Fruit fly (Drosophila melanogaster) whole organism, embryonic: ENCODE results near the gene CG7548.

Experiments used
- CG11085 ChIP-seq: fragments of 200-800 bp; sonication (Bioruptor generic); IDR thresholded peaks from 2 replicates; pipeline ENCODE4 v1.3.6; 2022; ENCODE audit warnings: missing biosample characterization, missing genetic modification characterization
- CG12155 ChIP-seq: fragments of 200-800 bp; sonication (Bioruptor generic); optimal IDR thresholded peaks from 3 replicates; lab custom pipeline; 2016; ENCODE audit warnings: missing biosample characterization, missing genetic modification characterization
- CG13296 ChIP-seq: fragments of 200-800 bp; sonication (Bioruptor generic); optimal IDR thresholded peaks from 3 replicates; lab custom pipeline; 2018; ENCODE audit warnings: missing biosample characterization, mild to moderate bottlenecking, missing genetic modification characterization
- CG13775 ChIP-seq: fragments of 200-800 bp; sonication (Bioruptor generic); optimal IDR thresholded peaks from 3 replicates; lab custom pipeline; 2017; ENCODE audit warnings: missing biosample characterization, mild to moderate bottlenecking, missing genetic modification characterization
- CG15011 ChIP-seq: fragments of 200-800 bp; sonication (Bioruptor generic); optimal IDR thresholded peaks from 3 replicates; lab custom pipeline; 2018; ENCODE audit warnings: missing biosample characterization, mild to moderate bottlenecking, missing genetic modification characterization
- CG1529 ChIP-seq: fragments of 200-800 bp; sonication (Bioruptor generic); optimal IDR thresholded peaks from 3 replicates; lab custom pipeline; 2018; ENCODE audit warnings: missing biosample characterization, missing genetic modification characterization
- CG1602 ChIP-seq: fragments of 200-800 bp; sonication (Bioruptor generic); optimal IDR thresholded peaks from 3 replicates; lab custom pipeline; 2016; ENCODE audit warnings: missing biosample characterization, missing genetic modification characterization
- CG17361 ChIP-seq: fragments of 200-800 bp; sonication (Bioruptor generic); IDR thresholded peaks from 3 replicates; pipeline ENCODE4 v1.3.6; 2022; ENCODE audit warnings: missing biosample characterization, missing genetic modification characterization
- CG1792 ChIP-seq: fragments of 200-800 bp; sonication (Bioruptor generic); optimal IDR thresholded peaks from 2 replicates; lab custom pipeline; 2016; ENCODE audit warnings: missing biosample characterization, missing genetic modification characterization
- CG2712 ChIP-seq: fragments of 200-800 bp; optimal IDR thresholded peaks from 3 replicates; lab custom pipeline; 2019; ENCODE audit warnings: missing biosample characterization, mild to moderate bottlenecking, missing genetic modification characterization, moderate library complexity
- CG4820 ChIP-seq: fragments of 200-800 bp; sonication (Bioruptor generic); optimal IDR thresholded peaks from 3 replicates; lab custom pipeline; 2016; ENCODE audit warnings: missing biosample characterization, missing genetic modification characterization
- CG7357 ChIP-seq: fragments of 200-800 bp; sonication (Bioruptor generic); IDR thresholded peaks from 3 replicates; pipeline ENCODE4 v1.3.6; 2022; ENCODE audit warnings: missing biosample characterization, missing genetic modification characterization
- CG9215 ChIP-seq: fragments of 200-800 bp; sonication (Bioruptor generic); IDR thresholded peaks from 2 replicates; pipeline ENCODE4 v1.3.6; 2022; ENCODE audit warnings: missing biosample characterization, missing genetic modification characterization
- Dad ChIP-seq: fragments of 200-800 bp; sonication (Bioruptor generic); optimal IDR thresholded peaks from 3 replicates; lab custom pipeline; 2016; ENCODE audit warnings: missing biosample characterization, missing genetic modification characterization
- Doc3 ChIP-seq: fragments of 200-800 bp; sonication (Bioruptor generic); IDR thresholded peaks from 3 replicates; pipeline ENCODE4 v1.3.6; 2022; ENCODE audit warnings: missing biosample characterization, missing genetic modification characterization; ENCODE audit not compliant: partially characterized antibody
- Dp ChIP-seq: fragments of 200-800 bp; sonication (Bioruptor generic); optimal IDR thresholded peaks from 2 replicates; lab custom pipeline; 2018; ENCODE audit warnings: missing biosample characterization, mild to moderate bottlenecking, missing genetic modification characterization, moderate library complexity
- Ets65A ChIP-seq: fragments of 200-800 bp; sonication (Bioruptor generic); peaks from one replicate; lab custom pipeline; 2016; ENCODE audit warnings: missing biosample characterization, missing genetic modification characterization
- Hand ChIP-seq: fragments of 200-800 bp; sonication (Bioruptor generic); optimal IDR thresholded peaks from 2 replicates; lab custom pipeline; 2017; ENCODE audit warnings: mild to moderate bottlenecking, missing biosample characterization, missing genetic modification reagents, missing genetic modification characterization
- Hey ChIP-seq: fragments of 200-800 bp; sonication (Bioruptor generic); optimal IDR thresholded peaks from 3 replicates; lab custom pipeline; 2018; ENCODE audit warnings: missing biosample characterization, mild to moderate bottlenecking, missing genetic modification characterization
- Hmx ChIP-seq: fragments of 200-800 bp; sonication (Bioruptor generic); optimal IDR thresholded peaks from 2 replicates; lab custom pipeline; 2016; ENCODE audit warnings: missing biosample characterization, missing genetic modification characterization
- Hr3 ChIP-seq: fragments of 200-800 bp; sonication (Bioruptor generic); optimal IDR thresholded peaks from 3 replicates; lab custom pipeline; 2016; ENCODE audit warnings: missing biosample characterization, missing genetic modification characterization
- NC2α ChIP-seq: fragments of 200-800 bp; sonication (Bioruptor generic); optimal IDR thresholded peaks from 2 replicates; lab custom pipeline; 2016; ENCODE audit warnings: missing biosample characterization, missing genetic modification characterization
- Scr ChIP-seq: fragments of 200-800 bp; sonication (Bioruptor generic); IDR thresholded peaks from 2 replicates; pipeline ENCODE4 v1.3.6; 2022; ENCODE audit warnings: missing biosample characterization, missing genetic modification characterization; ENCODE audit not compliant: partially characterized antibody
- Sry-β ChIP-seq: fragments of 200-800 bp; sonication (Bioruptor generic); optimal IDR thresholded peaks from 2 replicates; lab custom pipeline; 2018; ENCODE audit warnings: missing biosample characterization, mild to moderate bottlenecking, missing genetic modification characterization, moderate library complexity
- amos ChIP-seq: fragments of 200-800 bp; sonication (Bioruptor generic); IDR thresholded peaks from 2 replicates; pipeline ENCODE4 v1.3.6; 2022; ENCODE audit warnings: missing biosample characterization, missing genetic modification characterization; ENCODE audit not compliant: partially characterized antibody
- bbx ChIP-seq: fragments of 200-800 bp; sonication (Bioruptor generic); IDR thresholded peaks from 2 replicates; pipeline ENCODE4 v1.3.6; 2022; ENCODE audit warnings: missing biosample characterization, missing genetic modification characterization; ENCODE audit not compliant: partially characterized antibody
- cad ChIP-seq: fragments of >200 bp; optimal IDR thresholded peaks from 2 replicates; lab custom pipeline; 2017; ENCODE audit warnings: missing biosample characterization, missing genetic modification characterization
- caup ChIP-seq: fragments of 200-800 bp; sonication (Bioruptor generic); optimal IDR thresholded peaks from 3 replicates; lab custom pipeline; 2017; ENCODE audit warnings: missing biosample characterization, mild to moderate bottlenecking, missing genetic modification characterization, moderate library complexity; ENCODE audit not compliant: severe bottlenecking
- cg ChIP-seq: fragments of 200-800 bp; sonication (Bioruptor generic); optimal IDR thresholded peaks from 3 replicates; lab custom pipeline; 2019; ENCODE audit warnings: missing biosample characterization, mild to moderate bottlenecking, missing genetic modification characterization, moderate library complexity
- chif ChIP-seq, 2 experiments: fragments of 200-800 bp; sonication (Bioruptor generic); optimal IDR thresholded peaks; 3 replicates each; lab custom pipeline; 2016; ENCODE audit warnings: missing biosample characterization in 2 of 2, missing genetic modification characterization in 2 of 2
- cwo ChIP-seq: fragments of 200-800 bp; sonication (Bioruptor generic); optimal IDR thresholded peaks from 3 replicates; lab custom pipeline; 2017; ENCODE audit warnings: missing biosample characterization, missing genetic modification characterization, mild to moderate bottlenecking, moderate library complexity, missing genetic modification reagents
- dpn ChIP-seq, 2 experiments: fragments of 200-800 bp; sonication (Bioruptor generic); optimal IDR thresholded peaks; 3 replicates each; lab custom pipeline; 2016; ENCODE audit warnings: missing biosample characterization in 2 of 2, missing genetic modification characterization in 2 of 2
- ewg ChIP-seq: fragments of 200-800 bp; sonication (Bioruptor generic); optimal IDR thresholded peaks from 3 replicates; lab custom pipeline; 2017; ENCODE audit warnings: mild to moderate bottlenecking, missing biosample characterization, missing genetic modification reagents, missing genetic modification characterization
- fd64A ChIP-seq: fragments of 200-800 bp; sonication (Bioruptor generic); optimal IDR thresholded peaks from 3 replicates; lab custom pipeline; 2018; ENCODE audit warnings: missing biosample characterization, mild to moderate bottlenecking, missing genetic modification characterization
- klu ChIP-seq: fragments of 200-800 bp; sonication (Bioruptor generic); IDR thresholded peaks from 2 replicates; pipeline ENCODE4 v1.3.6; 2022; ENCODE audit warnings: missing biosample characterization, missing genetic modification characterization
- lilli ChIP-seq: fragments of 200-800 bp; sonication (Bioruptor generic); optimal IDR thresholded peaks from 3 replicates; lab custom pipeline; 2016; ENCODE audit warnings: missing biosample characterization, missing genetic modification characterization
- luna ChIP-seq: fragments of 200-800 bp; sonication (Bioruptor generic); optimal IDR thresholded peaks from 2 replicates; lab custom pipeline; 2016; ENCODE audit warnings: missing biosample characterization, missing genetic modification characterization
- odd ChIP-seq: fragments of 200-800 bp; sonication (Bioruptor generic); optimal IDR thresholded peaks from 2 replicates; lab custom pipeline; 2017; ENCODE audit warnings: missing biosample characterization, mild to moderate bottlenecking, missing genetic modification characterization
- pfk ChIP-seq: fragments of 200-800 bp; sonication (Bioruptor generic); optimal IDR thresholded peaks from 2 replicates; lab custom pipeline; 2018; ENCODE audit warnings: missing biosample characterization, mild to moderate bottlenecking, missing genetic modification characterization, moderate library complexity
- pros ChIP-seq: fragments of 200-800 bp; sonication (Bioruptor generic); optimal IDR thresholded peaks from 3 replicates; lab custom pipeline; 2019; ENCODE audit warnings: missing biosample characterization, mild to moderate bottlenecking, missing genetic modification characterization, moderate library complexity
- pzg ChIP-seq: fragments of 200-800 bp; sonication (Bioruptor generic); optimal IDR thresholded peaks from 3 replicates; lab custom pipeline; 2018; ENCODE audit warnings: missing biosample characterization, mild to moderate bottlenecking, missing genetic modification characterization, moderate library complexity
- run ChIP-seq: fragments of 200-800 bp; sonication (Bioruptor generic); optimal IDR thresholded peaks from 3 replicates; lab custom pipeline; 2018; ENCODE audit warnings: missing biosample characterization, mild to moderate bottlenecking, missing genetic modification characterization
- stc ChIP-seq: fragments of 200-800 bp; sonication (Bioruptor generic); IDR thresholded peaks from 2 replicates; pipeline ENCODE4 v1.3.6; 2022; ENCODE audit warnings: missing biosample characterization, missing genetic modification characterization
- sug ChIP-seq: fragments of 200-800 bp; optimal IDR thresholded peaks from 2 replicates; lab custom pipeline; 2019; ENCODE audit warnings: missing biosample characterization, mild to moderate bottlenecking, missing genetic modification characterization, moderate library complexity
- tna ChIP-seq: fragments of 200-800 bp; sonication (Bioruptor generic); IDR thresholded peaks from 2 replicates; pipeline ENCODE4 v1.3.6; 2022; ENCODE audit warnings: missing biosample characterization, missing genetic modification characterization; ENCODE audit not compliant: partially characterized antibody
- twi ChIP-seq: fragments of 200-800 bp; optimal IDR thresholded peaks from 2 replicates; lab custom pipeline; 2019; ENCODE audit warnings: missing biosample characterization, mild to moderate bottlenecking, missing genetic modification characterization, moderate library complexity
- tx ChIP-seq: fragments of 200-800 bp; sonication (Bioruptor generic); optimal IDR thresholded peaks from 2 replicates; lab custom pipeline; 2016; ENCODE audit warnings: missing biosample characterization, missing genetic modification characterization
- zen2 ChIP-seq: fragments of 200-800 bp; sonication (Bioruptor generic); IDR thresholded peaks from 3 replicates; pipeline ENCODE4 v1.3.6; 2022; ENCODE audit warnings: missing biosample characterization, missing genetic modification characterization; ENCODE audit not compliant: partially characterized antibody

The CG7548 gene

dm6 chr3L:7510414-7511384, 4.7 kb upstream of the CG7548 start, which contains the start of gene CG7546 (continued):
- TF ChIP-seq CG17361, result no peak; the same call in 2 of the 3 replicates
- no peak; the same call in 2 of the 3 replicates for TF ChIP-seq zen2 (GFP tag; lab: Robert Waterston, UW)
- no peak for TF ChIP-seq Dad (GFP tag; lab: Kevin White, UChicago)
- TF ChIP-seq cad, result no peak
- peak; percentile 37 for TF ChIP-seq CG12155 (GFP tag; lab: Kevin White, UChicago)
- TF ChIP-seq CG13775 (GFP tag; lab: Kevin White, UChicago), result peak; percentile 61
- no peak for TF ChIP-seq run
- no peak for TF ChIP-seq CG13296 (GFP tag; lab: Kevin White, UChicago)
- TF ChIP-seq CG2712 (tag; lab: Kevin White, UChicago), result peak; percentile 33
- TF ChIP-seq Hand (GFP tag; lab: Kevin White, UChicago), result no peak
- no peak for TF ChIP-seq tna (GFP tag; lab: Robert Waterston, UW)
- TF ChIP-seq fd64A (GFP tag; lab: Kevin White, UChicago), result no peak
- TF ChIP-seq klu (GFP tag; lab: Robert Waterston, UW), result no peak
- TF ChIP-seq luna (GFP tag; lab: Kevin White, UChicago), result no peak
- TF ChIP-seq Scr (GFP tag; lab: Robert Waterston, UW), result no peak
- TF ChIP-seq cg (GFP tag; lab: Kevin White, UChicago), result no peak
- TF ChIP-seq Hey (tag; lab: Kevin White, UChicago), result no peak
- TF ChIP-seq CG11085 (GFP tag; lab: Robert Waterston, UW), result no peak
- no peak for TF ChIP-seq pros (GFP tag; lab: Kevin White, UChicago)
- TF ChIP-seq CG1792 (GFP tag; lab: Kevin White, UChicago), result no peak
- TF ChIP-seq caup (GFP tag; lab: Kevin White, UChicago), result no peak
- peak; percentile 18 for TF ChIP-seq Ets65A (GFP tag; lab: Kevin White, UChicago)
- peak; percentile 48 for TF ChIP-seq sug (tag; lab: Kevin White, UChicago)
- TF ChIP-seq CG4820 (GFP tag; lab: Kevin White, UChicago), result no peak
- TF ChIP-seq Dp (GFP tag; lab: Kevin White, UChicago), result peak; percentile 93
- TF ChIP-seq CG15011, result no peak
- peak; percentile 53 for TF ChIP-seq CG9215 (GFP tag; lab: Robert Waterston, UW)
- no peak for TF ChIP-seq NC2α (GFP tag; lab: Kevin White, UChicago)
- peak; percentile 68 for TF ChIP-seq pzg
- TF ChIP-seq lilli (GFP tag; lab: Kevin White, UChicago), result peak; percentile 31
- TF ChIP-seq pfk (GFP tag; lab: Kevin White, UChicago), result no peak
- no peak for TF ChIP-seq tx
- TF ChIP-seq twi (tag; lab: Kevin White, UChicago), result peak; percentile 29
- peak; percentile 26 for TF ChIP-seq ewg (GFP tag; lab: Kevin White, UChicago)
- TF ChIP-seq chif (GFP tag; optimal IDR thresholded peaks at IDR 0.05; lab: Kevin White, UChicago), result no peak
- peak; percentile 95 for TF ChIP-seq Sry-β (GFP tag; lab: Kevin White, UChicago)
- TF ChIP-seq odd (GFP tag; lab: Kevin White, UChicago), result no peak
- TF ChIP-seq amos (GFP tag; lab: Robert Waterston, UW), result 0 out of 2 replicates have a peak, but pooled peaks have one; percentile 13
- TF ChIP-seq Doc3 (GFP tag; lab: Robert Waterston, UW), result no peak
- TF ChIP-seq CG1602 (GFP tag; lab: Kevin White, UChicago), result peak; percentile 28
- TF ChIP-seq Hmx (GFP tag; lab: Kevin White, UChicago), result no peak
- peak in 1 of 2 experiments; percentile 49 for TF ChIP-seq dpn (GFP tag; optimal IDR thresholded peaks at IDR 0.05; lab: Kevin White, UChicago)
- TF ChIP-seq stc (GFP tag; lab: Robert Waterston, UW), result 0 out of 2 replicates have a peak, but pooled peaks have one; percentile 17
- no peak for TF ChIP-seq cwo (GFP tag; lab: Kevin White, UChicago)
- TF ChIP-seq bbx (GFP tag; lab: Robert Waterston, UW), result no peak; the same call in 1 of the 2 replicates
- TF ChIP-seq CG1529 (GFP tag; lab: Kevin White, UChicago), result no peak
- no peak for TF ChIP-seq CG7357 (GFP tag; lab: Robert Waterston, UW)
- peak; percentile 56 for TF ChIP-seq Hr3
